Worm (Caenorhabditis elegans) whole organism, late embryonic: ENCODE data around the gene ndab-1.

Source experiments
- ama-1 ChIP-seq: fragments of 150-350 bp; optimal IDR thresholded peaks from 2 replicates; lab custom pipeline; 2014
- lin-11 ChIP-seq: fragments of 200-800 bp; sonication (Bioruptor generic); optimal IDR thresholded peaks from 2 replicates; lab custom pipeline; 2018; ENCODE audit warnings: mild to moderate bottlenecking, missing genetic modification characterization, missing compliant biosample characterization

DNA sequence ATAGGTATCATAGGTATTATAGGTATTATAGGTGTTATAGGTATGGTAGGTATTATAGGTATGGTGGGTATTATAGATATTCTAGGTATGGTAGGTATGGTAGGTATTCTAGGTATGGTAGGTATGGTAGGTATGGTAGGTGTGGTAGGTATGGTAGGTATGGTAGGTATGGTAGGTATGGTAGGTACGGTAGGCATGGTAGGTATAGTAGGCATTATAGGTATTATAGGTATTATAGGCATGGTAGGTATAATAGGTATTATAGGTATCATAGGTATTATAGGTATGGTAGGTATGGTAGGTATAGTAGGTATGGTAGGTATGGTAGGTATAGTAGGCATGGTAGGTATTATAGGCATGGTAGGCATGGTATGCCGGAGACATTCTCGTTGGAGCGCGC lies 16.4 kb upstream of the ndab-1 start:
- TF ChIP-seq ama-1 (no peak), lin-11 (tag; lab: Kevin White, UChicago) (no peak)
